Worm (Caenorhabditis elegans): ENCODE results near the gene str-109.
A peak's percentile ranks its signal among the peaks of the same experiment; 100 is the strongest.

Gene str-109

DNA sequence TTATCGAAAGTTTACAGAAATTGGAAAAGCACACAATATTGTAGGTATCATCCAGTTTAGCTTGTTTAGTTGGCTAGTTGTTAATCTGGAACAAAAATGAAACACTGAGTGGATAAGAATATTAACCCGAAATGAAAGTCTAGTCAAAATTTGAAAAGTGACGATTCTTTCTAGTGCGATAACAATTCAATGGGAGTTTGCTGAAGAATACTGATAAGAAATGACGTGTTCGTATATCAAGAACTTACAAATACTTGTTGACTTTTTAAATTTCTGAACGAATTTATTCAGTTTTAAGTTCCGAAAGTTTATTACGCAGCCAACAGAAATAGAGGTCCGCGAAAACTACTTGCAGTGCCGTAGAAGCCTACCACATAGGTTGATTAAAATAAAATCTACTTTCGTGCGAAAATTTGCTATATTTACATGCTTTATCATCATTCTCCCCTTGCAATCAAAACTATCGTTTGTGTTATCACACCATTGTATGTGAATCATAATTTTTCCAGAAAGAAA, 18.9 kb downstream of the str-109 start, which contains the start of gene fbxa-88:
Gene fbxa-88, minus strand, starts transcription at position 51 of the 516 bp plus-strand sequence.
- TF ChIP-seq mes-4 (tag; optimal IDR thresholded peaks at IDR 0.05) (no peak), F39B2.1 (GFP tag; IDR thresholded peaks at IDR 0.05) (no peak), xnd-1 (tag; optimal IDR thresholded peaks at IDR 0.05) (no peak), nhr-80 (tag; optimal IDR thresholded peaks at IDR 0.05) (peak; percentile 61), Y95B8A.8 (GFP tag; IDR thresholded peaks at IDR 0.05) (no peak), atf-7 (tag; optimal IDR thresholded peaks at IDR 0.05) (no peak), nfya-2 (GFP tag; IDR thresholded peaks at IDR 0.05) (no peak), gei-17 (GFP tag; optimal IDR thresholded peaks at IDR 0.05) (no peak)

DNA sequence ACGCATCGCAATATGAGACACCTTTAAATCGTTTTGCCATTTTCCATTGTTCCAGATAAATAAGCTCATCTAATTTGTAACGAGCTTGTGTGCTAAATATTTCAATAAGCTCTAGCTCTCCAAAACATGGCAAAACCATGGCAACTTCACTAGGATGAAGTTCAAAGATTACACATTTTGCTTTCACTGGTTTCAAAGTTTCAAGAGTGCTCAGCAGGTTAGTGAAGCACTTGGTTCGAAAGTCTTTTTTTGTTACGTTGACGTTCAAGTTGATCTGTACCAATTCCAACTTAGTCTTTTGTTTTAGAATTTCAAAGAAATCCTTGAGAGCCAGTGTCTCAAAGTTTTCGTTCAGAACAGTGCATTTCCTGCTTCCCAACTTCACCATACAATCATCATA, 19.7 kb downstream of the str-109 start, which contains the start of gene fbxa-18:
Gene fbxa-18, plus strand, starts transcription at position 301 of the 400 bp plus-strand sequence.
- TF ChIP-seq F37B4.10 (GFP tag; IDR thresholded peaks at IDR 0.05) = no peak
- TF ChIP-seq nhr-120 (GFP tag; IDR thresholded peaks at IDR 0.05) = no peak
- TF ChIP-seq let-526 (GFP tag; IDR thresholded peaks at IDR 0.05) = no peak
- TF ChIP-seq F52B5.7 (tag; optimal IDR thresholded peaks at IDR 0.05) = no peak
- TF ChIP-seq lin-35 (GFP tag; optimal IDR thresholded peaks at IDR 0.05) = no peak
- no peak for TF ChIP-seq cebp-1 (GFP tag; IDR thresholded peaks at IDR 0.05)
- TF ChIP-seq cebp-1 (tag; optimal IDR thresholded peaks at IDR 0.05) = no peak
- TF ChIP-seq F23B12.7 (tag; optimal IDR thresholded peaks at IDR 0.05; ENCODE audit: insufficient read depth) = no peak
- no peak for TF ChIP-seq B0019.2 (GFP tag; conservative IDR thresholded peaks at IDR 0.05)
- no peak for TF ChIP-seq hlh-12 (tag; optimal IDR thresholded peaks at IDR 0.05)
- TF ChIP-seq attf-3 (GFP tag; conservative IDR thresholded peaks at IDR 0.05) = no peak
- no peak for TF ChIP-seq F57C9.4 (tag; optimal IDR thresholded peaks at IDR 0.05)
- TF ChIP-seq ccch-3 (GFP tag; optimal IDR thresholded peaks at IDR 0.05) = no peak
- TF ChIP-seq mes-4 (tag; optimal IDR thresholded peaks at IDR 0.05) = no peak
- no peak for TF ChIP-seq C06A6.2 (GFP tag; conservative IDR thresholded peaks at IDR 0.05)
- no peak for TF ChIP-seq B0261.1 (tag; optimal IDR thresholded peaks at IDR 0.05)
- TF ChIP-seq ztf-6 (GFP tag; IDR thresholded peaks at IDR 0.05) = no peak
- no peak for TF ChIP-seq ztf-25 (GFP tag; IDR thresholded peaks at IDR 0.05)
- TF ChIP-seq snpc-1.3 (tag; optimal IDR thresholded peaks at IDR 0.05; ENCODE audit: insufficient read depth) = no peak
- no peak for TF ChIP-seq B0336.3 (GFP tag; IDR thresholded peaks at IDR 0.05)
- no peak for TF ChIP-seq egrh-3 (GFP tag; IDR thresholded peaks at IDR 0.05)

DNA sequence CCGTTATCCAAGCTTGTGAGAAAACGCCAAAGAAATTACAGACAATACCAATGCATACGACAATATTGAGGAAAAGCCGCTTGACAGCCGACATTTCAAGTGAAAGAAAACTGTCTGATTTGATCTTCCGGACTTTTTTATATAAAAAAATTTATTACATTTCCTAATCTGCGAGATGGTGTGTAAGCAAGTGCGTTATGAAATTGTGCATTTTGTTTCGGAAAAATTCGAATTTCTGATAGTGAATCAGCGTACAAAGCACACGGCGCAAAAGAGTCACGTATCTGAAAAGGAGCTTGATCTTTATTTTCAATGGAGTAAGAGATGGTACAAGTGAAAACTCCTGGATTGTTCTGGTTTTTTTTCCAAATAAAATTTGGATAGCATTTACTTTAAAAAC, 21.0 kb downstream of the str-109 start, which contains the start of gene clc-32:
Gene clc-32, minus strand, starts transcription at position 101 of the 400 bp plus-strand sequence.
- TF ChIP-seq ztf-22 (GFP tag; optimal IDR thresholded peaks at IDR 0.05) (no peak), Y56A3A.18 (GFP tag; IDR thresholded peaks at IDR 0.05) (no peak), repo-1 (tag; optimal IDR thresholded peaks at IDR 0.05) (no peak), ama-1 (optimal IDR thresholded peaks at IDR 0.05) (no peak), ama-1 (GFP tag; optimal IDR thresholded peaks at IDR 0.05) (no peak), nhr-90 (tag; optimal IDR thresholded peaks at IDR 0.05) (no peak), ztf-28 (GFP tag; IDR thresholded peaks at IDR 0.05) (no peak), xnd-1 (tag; optimal IDR thresholded peaks at IDR 0.05) (no peak), snpc-3.4 (tag; optimal IDR thresholded peaks at IDR 0.05) (no peak)

DNA sequence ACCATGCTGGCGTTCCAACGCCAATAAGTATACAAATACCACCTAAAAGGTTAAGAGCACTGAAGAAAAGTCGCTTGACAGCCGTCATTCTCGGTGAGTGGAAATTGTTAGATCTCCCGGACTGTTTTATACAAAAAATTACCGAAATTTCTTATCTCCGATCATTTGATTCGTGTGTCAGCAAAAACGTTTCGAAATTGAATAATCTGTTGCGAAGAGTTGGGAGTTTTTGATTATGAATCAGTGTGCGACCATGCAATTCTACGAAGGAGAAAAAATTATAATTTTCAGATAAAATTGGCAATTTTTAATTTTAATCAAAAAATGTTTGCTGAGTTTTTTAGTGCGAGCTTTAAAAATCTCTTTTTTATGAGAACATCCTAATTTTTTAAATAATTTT, 22.5 kb downstream of the str-109 start, which contains the start of gene clc-11:
Gene clc-11, minus strand, starts transcription at position 101 of the 400 bp plus-strand sequence.
- TF ChIP-seq F33H1.4 (GFP tag; IDR thresholded peaks at IDR 0.05) (no peak), atf-7 (tag; optimal IDR thresholded peaks at IDR 0.05) (no peak), xnd-1 (tag; optimal IDR thresholded peaks at IDR 0.05) (no peak), ccch-3 (GFP tag; optimal IDR thresholded peaks at IDR 0.05) (no peak), nhr-90 (tag; optimal IDR thresholded peaks at IDR 0.05) (no peak), lir-1 (GFP tag; conservative IDR thresholded peaks at IDR 0.05) (no peak), C17E4.6 (GFP tag; IDR thresholded peaks at IDR 0.05) (no peak), aptf-2 (GFP tag; conservative IDR thresholded peaks at IDR 0.05) (no peak), let-607 (tag; optimal IDR thresholded peaks at IDR 0.05) (no peak), chd-7 (tag; optimal IDR thresholded peaks at IDR 0.05) (no peak), ceh-27 (GFP tag; optimal IDR thresholded peaks at IDR 0.05) (no peak)
